Fruit fly (Drosophila melanogaster): Measurements from ENCODE around the gene CG11837.

- TF ChIP-seq CG11617 (GFP tag; optimal IDR thresholded peaks at IDR 0.05), result no peak
- TF ChIP-seq kay (GFP tag; ENCODE audit: borderline replicate concordance), result no peak
Measured at dm6 chr3R:29063921-29064460, 14.7 kb downstream of the CG11837 start.
